Worm (Caenorhabditis elegans): ENCODE measurements around the gene F38E9.4.
A peak's percentile ranks its signal among the peaks of the same experiment; 100 is the strongest.

Gene F38E9.4

DNA sequence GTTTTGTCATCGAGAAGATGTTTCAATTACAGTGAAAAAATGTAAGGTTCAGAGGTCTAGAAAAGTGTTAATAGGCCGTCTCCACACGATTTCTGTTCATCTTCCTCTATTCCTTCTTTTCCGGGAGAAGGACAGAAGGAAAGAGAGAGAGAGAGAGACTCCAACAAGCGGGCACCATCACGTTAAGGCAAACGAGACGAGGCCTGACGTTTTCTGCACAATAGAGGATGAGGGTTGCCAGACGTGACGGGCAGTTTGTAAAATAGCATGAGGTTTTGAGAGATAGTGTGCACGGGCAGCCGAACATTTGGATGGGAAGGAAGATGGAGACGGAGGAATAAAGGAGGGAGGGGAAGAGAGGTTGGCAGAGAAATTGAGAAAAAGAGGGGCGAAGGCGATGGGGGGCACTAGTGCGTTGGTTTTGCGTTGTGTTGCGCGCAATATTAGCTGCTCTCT lies 5.9 kb upstream of the F38E9.4 start, which contains the start of gene twf-2:
TSS of gene twf-2 (plus strand) at position 405 of the 456 bp plus-strand sequence.
- peak; percentile 6 for TF ChIP-seq dao-5 (tag; optimal IDR thresholded peaks at IDR 0.05)
- peak; percentile 56 for TF ChIP-seq him-1 (tag; optimal IDR thresholded peaks at IDR 0.05)
- no peak for TF ChIP-seq W03F9.2 (tag; optimal IDR thresholded peaks at IDR 0.05)

- no peak for TF ChIP-seq W03F9.2 (tag; optimal IDR thresholded peaks at IDR 0.05)
- TF ChIP-seq him-1 (tag; optimal IDR thresholded peaks at IDR 0.05), result no peak
- TF ChIP-seq dao-5 (tag; optimal IDR thresholded peaks at IDR 0.05), result no peak
Measured at ce11 chrX:16447116-16447515, 4.6 kb upstream of the F38E9.4 start.

- TF ChIP-seq W03F9.2 (tag; optimal IDR thresholded peaks at IDR 0.05) (no peak), dao-5 (tag; optimal IDR thresholded peaks at IDR 0.05) (no peak), him-1 (tag; optimal IDR thresholded peaks at IDR 0.05) (no peak)
Measured at ce11 chrX:16451124-16451523, 618 bp upstream of the F38E9.4 start.

DNA sequence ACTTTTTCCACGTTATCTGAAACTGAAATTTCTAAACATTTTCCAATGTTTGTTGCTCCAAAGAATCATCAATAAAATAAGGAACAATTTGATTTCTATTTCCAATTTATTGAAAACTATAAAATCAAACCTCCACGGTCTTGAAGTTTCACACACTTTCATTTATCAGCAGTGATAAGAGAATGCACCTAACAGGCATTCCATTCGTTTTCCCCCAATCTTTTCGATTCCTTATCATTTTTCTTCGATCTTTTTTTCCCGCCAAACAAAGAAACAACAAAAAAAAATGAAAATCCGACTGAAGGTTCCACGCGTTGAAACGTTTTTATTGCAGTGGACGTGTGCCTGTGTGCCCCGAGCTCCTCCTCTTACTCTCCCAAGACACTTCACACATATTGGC lies 4.9 kb downstream of the F38E9.4 start, which contains the start of gene nas-39:
TSS of gene nas-39 (plus strand) at position 269 of the 400 bp plus-strand sequence.
- TF ChIP-seq dao-5 (tag; optimal IDR thresholded peaks at IDR 0.05), result no peak
- TF ChIP-seq W03F9.2 (tag; optimal IDR thresholded peaks at IDR 0.05), result no peak
- TF ChIP-seq him-1 (tag; optimal IDR thresholded peaks at IDR 0.05), result no peak

DNA sequence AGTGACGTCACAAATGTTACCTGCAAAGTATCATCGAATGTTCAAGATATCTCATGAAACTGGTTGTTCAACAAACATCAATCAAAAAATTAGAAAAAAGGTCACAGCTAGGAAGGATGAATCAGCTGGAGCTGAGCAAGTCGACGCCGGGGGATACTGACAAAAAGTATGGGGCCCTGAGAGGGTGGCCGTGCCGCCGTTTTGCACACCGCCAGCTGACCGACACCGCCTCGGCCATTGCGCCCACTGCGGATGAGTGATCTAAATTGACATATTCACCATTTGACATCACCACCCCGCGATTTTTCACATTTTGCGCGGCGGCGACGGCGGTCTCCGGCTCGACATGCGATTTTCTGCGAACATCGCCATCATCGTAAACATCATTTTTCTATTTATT lies 5.4 kb downstream of the F38E9.4 start:
- no peak for TF ChIP-seq him-1 (tag; optimal IDR thresholded peaks at IDR 0.05)
- no peak for TF ChIP-seq W03F9.2 (tag; optimal IDR thresholded peaks at IDR 0.05)
- no peak for TF ChIP-seq dao-5 (tag; optimal IDR thresholded peaks at IDR 0.05)

DNA sequence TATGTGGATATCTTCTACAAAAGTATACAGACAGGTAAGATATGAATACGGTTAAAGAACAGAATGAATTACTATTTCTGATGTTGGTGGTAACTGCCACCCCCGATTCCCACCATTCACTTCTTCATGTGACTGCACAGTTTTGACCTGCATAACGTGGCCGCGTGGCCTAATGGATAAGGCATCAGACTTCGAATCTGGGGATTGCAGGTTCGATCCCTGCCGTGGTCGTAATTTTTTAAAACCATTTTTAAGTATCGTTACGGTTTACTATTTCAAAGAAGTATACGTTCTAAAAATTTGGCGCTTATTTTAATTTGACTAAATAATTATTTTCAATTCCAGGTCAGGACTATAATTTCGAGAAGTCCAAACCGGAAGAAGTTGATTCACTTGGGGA lies 9.6 kb downstream of the F38E9.4 start:
- no peak for TF ChIP-seq him-1 (tag; optimal IDR thresholded peaks at IDR 0.05)
- no peak for TF ChIP-seq W03F9.2 (tag; optimal IDR thresholded peaks at IDR 0.05)
- no peak for TF ChIP-seq dao-5 (tag; optimal IDR thresholded peaks at IDR 0.05)

DNA sequence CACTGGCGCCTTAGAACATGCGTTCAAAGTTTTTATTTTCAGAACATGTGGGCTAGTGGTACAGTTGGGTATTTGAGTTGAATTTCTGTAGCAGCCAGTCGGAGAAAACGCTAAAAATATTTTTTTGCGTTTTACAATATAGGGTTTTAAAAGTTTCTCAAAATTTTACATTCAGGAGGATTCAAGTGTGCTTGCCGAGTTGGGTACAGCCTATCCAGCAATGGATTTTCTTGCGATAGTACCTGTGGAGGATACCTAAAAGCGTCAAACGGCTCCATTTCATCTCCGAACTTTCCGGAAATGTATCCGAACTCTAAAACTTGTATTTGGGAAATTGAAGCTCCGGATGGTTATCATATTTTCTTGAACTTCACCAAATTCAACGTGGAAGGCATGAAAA lies 14.4 kb downstream of the F38E9.4 start:
- TF ChIP-seq dao-5 (tag; optimal IDR thresholded peaks at IDR 0.05) (no peak), W03F9.2 (tag; optimal IDR thresholded peaks at IDR 0.05) (no peak), him-1 (tag; optimal IDR thresholded peaks at IDR 0.05) (no peak)

DNA sequence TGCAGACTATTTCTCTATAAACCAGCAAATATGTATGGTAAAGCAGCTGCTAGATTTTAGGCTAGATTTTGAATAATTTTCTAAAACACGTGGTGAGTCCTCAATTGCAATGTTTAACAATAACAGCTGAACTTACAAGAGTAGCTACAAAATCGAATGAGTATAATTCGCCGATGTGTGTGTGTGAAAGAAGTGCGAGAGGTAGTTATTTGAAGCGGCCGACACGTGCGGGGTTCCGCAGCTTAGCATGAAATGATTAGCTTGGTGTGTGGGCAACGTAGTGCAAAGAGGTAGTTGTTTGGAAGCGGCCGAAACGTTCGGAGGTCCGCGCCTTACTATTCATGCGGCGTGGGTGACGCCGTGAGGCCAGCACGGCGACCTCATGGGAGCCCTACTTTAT lies 17.1 kb downstream of the F38E9.4 start:
- no peak for TF ChIP-seq dao-5 (tag; optimal IDR thresholded peaks at IDR 0.05)
- TF ChIP-seq him-1 (tag; optimal IDR thresholded peaks at IDR 0.05), result no peak
- TF ChIP-seq W03F9.2 (tag; optimal IDR thresholded peaks at IDR 0.05), result no peak

DNA sequence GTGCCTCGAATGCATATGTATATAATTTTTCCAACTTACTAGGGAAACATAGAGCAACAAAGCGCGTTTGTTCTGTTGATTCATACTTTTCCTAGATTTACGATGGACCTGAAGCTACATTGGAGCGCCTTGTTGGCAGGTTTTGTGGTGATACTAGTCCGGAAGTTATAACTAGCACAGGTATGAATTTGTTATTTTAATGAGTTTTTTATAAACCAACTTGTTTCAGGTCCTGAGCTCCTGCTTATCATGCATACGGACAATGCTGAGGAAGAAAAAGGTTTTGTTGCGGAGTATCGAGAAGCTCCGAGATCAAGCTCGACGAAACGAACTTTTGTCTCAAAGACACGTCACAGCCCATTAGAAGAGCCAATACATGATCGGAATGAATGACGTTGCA lies 19.0 kb downstream of the F38E9.4 start, which contains the start of gene F38E9.1:
TSS of gene F38E9.1 (plus strand) at position 301 of the 400 bp plus-strand sequence.
- no peak for TF ChIP-seq W03F9.2 (tag; optimal IDR thresholded peaks at IDR 0.05)
- TF ChIP-seq dao-5 (tag; optimal IDR thresholded peaks at IDR 0.05), result no peak
- TF ChIP-seq him-1 (tag; optimal IDR thresholded peaks at IDR 0.05), result no peak

- TF ChIP-seq W03F9.2 (tag; optimal IDR thresholded peaks at IDR 0.05) (no peak), him-1 (tag; optimal IDR thresholded peaks at IDR 0.05) (no peak), dao-5 (tag; optimal IDR thresholded peaks at IDR 0.05) (no peak)
Measured at ce11 chrX:16480232-16480631, 28.5 kb downstream of the F38E9.4 start.

DNA sequence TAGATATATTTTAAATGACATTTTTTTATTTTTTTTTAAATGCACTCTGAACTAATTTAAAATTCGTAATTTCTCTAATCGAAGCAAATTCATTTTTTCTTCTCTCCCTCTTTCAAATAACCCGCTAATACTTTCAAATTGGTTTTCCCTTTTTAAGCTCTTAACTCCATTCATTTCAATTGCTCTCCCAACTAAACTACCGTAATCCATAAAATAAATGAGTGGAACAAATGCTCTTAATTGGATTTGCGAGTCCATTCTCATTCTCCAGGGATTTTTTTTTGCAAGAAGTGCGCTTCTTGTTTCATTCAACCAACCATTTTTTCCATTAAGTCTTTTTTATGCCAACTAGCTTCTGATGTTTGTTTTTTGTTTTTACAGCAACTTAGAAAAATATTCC lies 29.3 kb downstream of the F38E9.4 start:
- TF ChIP-seq W03F9.2 (tag; optimal IDR thresholded peaks at IDR 0.05) (no peak), dao-5 (tag; optimal IDR thresholded peaks at IDR 0.05) (no peak), him-1 (tag; optimal IDR thresholded peaks at IDR 0.05) (no peak)

DNA sequence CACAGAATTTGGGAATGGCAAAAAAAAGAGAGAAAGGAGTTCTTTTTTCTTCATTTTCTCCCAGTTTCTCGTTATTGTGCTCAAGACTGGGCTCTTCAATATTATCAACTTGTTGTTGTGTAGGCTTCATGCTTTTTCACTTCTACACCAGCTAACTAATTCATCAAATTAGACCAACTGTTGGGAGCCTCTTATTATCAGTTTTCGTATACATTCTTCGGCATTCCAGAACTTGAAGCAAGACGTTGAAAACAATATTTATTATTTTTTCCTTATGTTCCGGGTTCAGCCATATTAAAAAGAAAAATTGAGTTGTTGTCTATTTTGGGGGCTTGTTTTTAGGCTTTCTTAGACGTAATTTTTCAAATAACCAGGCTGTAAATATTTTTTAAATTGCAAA lies 31.2 kb downstream of the F38E9.4 start:
- TF ChIP-seq dao-5 (tag; optimal IDR thresholded peaks at IDR 0.05), result no peak
- TF ChIP-seq him-1 (tag; optimal IDR thresholded peaks at IDR 0.05), result no peak
- TF ChIP-seq W03F9.2 (tag; optimal IDR thresholded peaks at IDR 0.05), result no peak

DNA sequence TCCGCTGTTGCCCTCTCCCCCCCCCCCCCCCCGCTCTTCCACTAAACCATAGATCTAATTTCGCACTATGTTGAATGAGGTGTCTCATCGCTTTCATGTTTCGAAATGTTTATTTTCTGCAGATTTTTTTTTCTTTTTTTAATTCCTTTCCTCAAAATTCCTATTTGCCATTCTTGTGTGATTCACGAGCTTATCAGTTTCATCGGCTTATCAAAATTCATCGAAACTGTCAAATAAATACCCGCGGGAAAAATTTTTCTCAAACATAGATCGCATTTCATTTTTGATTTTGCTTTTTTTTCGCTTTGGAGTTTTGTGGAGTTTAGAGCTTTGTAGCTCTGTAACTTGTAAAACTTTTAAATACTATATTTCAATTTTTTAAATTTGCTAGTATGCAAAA lies 32.3 kb downstream of the F38E9.4 start:
- TF ChIP-seq him-1 (tag; optimal IDR thresholded peaks at IDR 0.05), result no peak
- TF ChIP-seq W03F9.2 (tag; optimal IDR thresholded peaks at IDR 0.05), result no peak
- TF ChIP-seq dao-5 (tag; optimal IDR thresholded peaks at IDR 0.05), result no peak

- TF ChIP-seq W03F9.2 (tag; optimal IDR thresholded peaks at IDR 0.05) (peak; percentile 4), him-1 (tag; optimal IDR thresholded peaks at IDR 0.05) (no peak)
Measured at ce11 chrX:16484681-16485080, 32.9 kb downstream of the F38E9.4 start.

ce11 chrX:16485322-16485721 lies 33.6 kb downstream of the F38E9.4 start:
- no peak for TF ChIP-seq dao-5 (tag; optimal IDR thresholded peaks at IDR 0.05)
- TF ChIP-seq W03F9.2 (tag; optimal IDR thresholded peaks at IDR 0.05), result no peak
- TF ChIP-seq him-1 (tag; optimal IDR thresholded peaks at IDR 0.05), result no peak

Data from whole organism, L4/young adult.